Fruit fly (Drosophila melanogaster): ENCODE results near the gene CG14777.
A peak's percentile ranks its signal among the peaks of the same experiment; 100 is the strongest.

CG14777 gene

DNA sequence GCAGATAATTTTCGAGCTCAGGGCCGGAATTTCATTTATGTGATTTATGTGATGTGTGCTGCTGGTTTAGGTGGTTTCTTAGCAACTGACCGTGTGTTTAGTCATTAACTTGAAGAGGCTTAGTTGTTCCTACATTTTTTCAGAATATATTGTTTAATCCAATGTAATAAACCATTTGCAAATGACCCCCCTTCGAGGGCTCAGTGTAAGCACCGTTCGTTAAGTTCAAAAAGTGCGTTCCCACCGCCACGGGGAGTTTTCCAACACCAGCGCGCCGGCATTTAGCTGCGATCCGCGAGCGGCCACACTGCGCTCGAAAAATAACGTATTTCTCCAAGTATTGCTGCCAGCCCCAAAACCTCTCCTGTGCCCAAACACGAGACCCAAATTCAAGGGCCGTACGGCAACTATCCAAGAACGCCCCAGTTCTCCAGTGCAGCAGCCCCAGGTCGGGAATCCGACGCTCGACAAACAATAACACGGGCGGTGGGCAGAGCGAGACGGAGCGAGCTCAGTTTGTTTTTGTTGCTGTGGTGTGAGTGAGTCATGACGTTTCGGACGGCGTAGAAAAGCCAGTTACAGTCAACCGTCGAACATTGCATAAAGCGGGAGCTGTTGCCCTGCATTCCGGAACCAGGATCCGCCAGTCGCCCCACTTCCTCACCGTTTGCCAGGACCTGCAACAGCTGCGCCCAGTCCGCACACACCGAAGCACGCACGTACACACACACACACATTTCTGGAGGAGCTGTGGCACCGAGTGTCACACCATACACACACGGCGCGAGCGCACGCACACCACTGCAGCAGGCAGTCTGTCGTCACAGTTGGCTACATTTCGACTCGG lies 12.6 kb downstream of the CG14777 start, which contains the start of gene rush (continued):
- TF ChIP-seq CG16779 (GFP tag; IDR thresholded peaks at IDR 0.05), result no peak
- TF ChIP-seq ase (GFP tag; IDR thresholded peaks at IDR 0.05), result no peak
- no peak for TF ChIP-seq az2 (GFP tag; optimal IDR thresholded peaks at IDR 0.05)
- no peak for TF ChIP-seq knrl (GFP tag; IDR thresholded peaks at IDR 0.05; ENCODE audit: partially characterized antibody)
- no peak for TF ChIP-seq CG16815 (GFP tag; optimal IDR thresholded peaks at IDR 0.05)
- peak; percentile 15 for TF ChIP-seq emc (GFP tag; optimal IDR thresholded peaks at IDR 0.05)
- TF ChIP-seq ham (GFP tag; IDR thresholded peaks at IDR 0.05), result no peak
- TF ChIP-seq CG18619 (GFP tag; optimal IDR thresholded peaks at IDR 0.05), result peak; percentile 16
- TF ChIP-seq Hey (tag; optimal IDR thresholded peaks at IDR 0.05), result no peak
- no peak for TF ChIP-seq dm (GFP tag; optimal IDR thresholded peaks at IDR 0.05)
- peak; percentile 68 for TF ChIP-seq CG3847 (GFP tag; IDR thresholded peaks at IDR 0.05)
- TF ChIP-seq trh (GFP tag; optimal IDR thresholded peaks at IDR 0.05), result no peak
- no peak; the same call in 1 of the 2 replicates for TF ChIP-seq Drgx (GFP tag; IDR thresholded peaks at IDR 0.05)
- TF ChIP-seq cwo (GFP tag; optimal IDR thresholded peaks at IDR 0.05), result no peak
- 0 out of 3 replicates have a peak, but pooled peaks have one; percentile 21 for TF ChIP-seq Aef1 (GFP tag; IDR thresholded peaks at IDR 0.05)
- no peak for TF ChIP-seq CG6654 (GFP tag; optimal IDR thresholded peaks at IDR 0.05)
- no peak; the same call in 1 of the 2 replicates for TF ChIP-seq ssp (GFP tag; IDR thresholded peaks at IDR 0.05)
- TF ChIP-seq Ets65A (GFP tag), result no peak
- TF ChIP-seq CG4328 (GFP tag; optimal IDR thresholded peaks at IDR 0.05), result no peak
- TF ChIP-seq CG10209 (GFP tag; optimal IDR thresholded peaks at IDR 0.05), result no peak
- TF ChIP-seq CG32532 (GFP tag; IDR thresholded peaks at IDR 0.05), result peak; percentile 60
- TF ChIP-seq CG17328 (GFP tag; IDR thresholded peaks at IDR 0.05), result no peak
- TF ChIP-seq CG8478 (optimal IDR thresholded peaks at IDR 0.05), result peak; percentile 63
- no peak for TF ChIP-seq usp (GFP tag; optimal IDR thresholded peaks at IDR 0.05)
- peak; percentile 5 for TF ChIP-seq trem (tag; optimal IDR thresholded peaks at IDR 0.05)
- peak; percentile 45; the same call in 1 of the 2 replicates for TF ChIP-seq lmd (GFP tag; IDR thresholded peaks at IDR 0.05)
- TF ChIP-seq Sox100B (GFP tag; optimal IDR thresholded peaks at IDR 0.05), result no peak
- TF ChIP-seq CG4854 (GFP tag; optimal IDR thresholded peaks at IDR 0.05), result no peak
- TF ChIP-seq Dref (GFP tag; IDR thresholded peaks at IDR 0.05), result peak; percentile 50
- TF ChIP-seq schlank (tag; optimal IDR thresholded peaks at IDR 0.05), result no peak
- peak; percentile 2 for TF ChIP-seq Hr3 (GFP tag; optimal IDR thresholded peaks at IDR 0.05)
- TF ChIP-seq hkb (optimal IDR thresholded peaks at IDR 0.05), result no peak
- no peak for TF ChIP-seq hkb (GFP tag; IDR thresholded peaks at IDR 0.05)
- no peak for TF ChIP-seq maf-S (GFP tag; optimal IDR thresholded peaks at IDR 0.05)
- TF ChIP-seq H2.0 (GFP tag; IDR thresholded peaks at IDR 0.05), result peak; percentile 48; the same call in 1 of the 2 replicates
- no peak for TF ChIP-seq onecut (GFP tag; IDR thresholded peaks at IDR 0.05)
- no peak for TF ChIP-seq CG16863 (GFP tag; optimal IDR thresholded peaks at IDR 0.05)
- peak; percentile 26 for TF ChIP-seq CG10543 (GFP tag; optimal IDR thresholded peaks at IDR 0.05)
- no peak for TF ChIP-seq fd3F (GFP tag; optimal IDR thresholded peaks at IDR 0.05)
- peak; percentile 25 for TF ChIP-seq CG13424 (tag; optimal IDR thresholded peaks at IDR 0.05)
- TF ChIP-seq CG9437 (GFP tag; optimal IDR thresholded peaks at IDR 0.05), result no peak
- no peak for TF ChIP-seq sim (GFP tag; IDR thresholded peaks at IDR 0.05)
- TF ChIP-seq gt (GFP tag; IDR thresholded peaks at IDR 0.05), result no peak
- no peak for TF ChIP-seq CG30431 (GFP tag; optimal IDR thresholded peaks at IDR 0.05)
- TF ChIP-seq BtbVII (GFP tag; optimal IDR thresholded peaks at IDR 0.05), result no peak
- no peak for TF ChIP-seq Ssrp (tag; optimal IDR thresholded peaks at IDR 0.05)
- TF ChIP-seq D19B (GFP tag; optimal IDR thresholded peaks at IDR 0.05), result no peak
- TF ChIP-seq Bgb (GFP tag; IDR thresholded peaks at IDR 0.05; ENCODE audit: partially characterized antibody), result no peak
- TF ChIP-seq CG4424 (GFP tag; optimal IDR thresholded peaks at IDR 0.05), result peak; percentile 22
- no peak for TF ChIP-seq otp (GFP tag; IDR thresholded peaks at IDR 0.05)
- no peak for TF ChIP-seq CG1647 (GFP tag; optimal IDR thresholded peaks at IDR 0.05)

Data from whole organism, embryonic.